Fruit fly (Drosophila melanogaster) ovary, adult (tissue): Measurements from ENCODE around the gene CG6847.
"Not testable (repeated sequence)": the region's sequence is repeated elsewhere in the genome, so short reads cannot be mapped to it uniquely, and the experiment has no call there.

Experiments
- CG17801 ChIP-seq: fragments of 200-800 bp; optimal IDR thresholded peaks from 2 replicates; lab custom pipeline; 2019; ENCODE audit warnings: missing biosample characterization, mild to moderate bottlenecking, missing genetic modification characterization, moderate library complexity; ENCODE audit not compliant: partially characterized antibody

Gene CG6847

DNA sequence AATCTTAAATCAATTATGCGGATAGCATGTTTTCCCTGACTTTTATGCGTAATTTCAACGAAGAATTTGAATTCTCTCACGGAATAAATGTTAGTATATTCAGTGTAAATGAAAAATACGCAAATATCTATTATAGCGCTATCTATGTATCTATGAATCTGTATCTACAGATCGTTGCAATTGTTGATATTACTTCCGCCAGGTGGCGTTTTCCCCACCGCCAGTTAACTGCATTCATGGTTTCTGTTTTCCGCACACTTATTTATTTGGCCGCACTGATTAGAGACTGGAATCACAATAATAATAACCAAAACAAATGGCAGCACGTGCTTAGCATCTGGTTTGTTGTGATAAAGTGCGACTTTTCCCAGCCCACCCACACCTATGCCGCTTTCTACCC is 28.5 kb upstream of the CG6847 start:
- TF ChIP-seq CG17801 = no peak

DNA sequence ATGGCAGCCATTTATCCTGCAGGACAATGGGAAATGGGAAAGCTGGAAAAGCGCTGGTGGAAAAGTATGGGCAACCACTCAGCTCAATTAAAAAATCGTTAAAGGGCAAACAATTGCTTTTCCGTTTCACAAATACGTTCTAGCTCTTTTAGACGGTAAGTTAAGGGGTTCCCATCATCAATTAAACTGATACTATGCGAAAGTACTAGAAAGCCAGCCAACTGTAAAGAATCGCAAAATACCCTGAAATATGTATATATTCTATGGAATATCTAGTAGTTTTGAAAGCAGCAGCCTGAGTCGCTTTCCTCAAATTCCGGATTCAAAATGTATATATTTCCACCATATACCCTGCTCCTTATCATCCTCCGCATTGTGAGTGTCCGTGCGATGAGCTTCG is 27.8 kb upstream of the CG6847 start, which contains the start of gene CG12985:
Gene CG12985 (plus strand): TSS at position 301 of the 400 bp plus-strand sequence.
- TF ChIP-seq CG17801 = no peak

DNA sequence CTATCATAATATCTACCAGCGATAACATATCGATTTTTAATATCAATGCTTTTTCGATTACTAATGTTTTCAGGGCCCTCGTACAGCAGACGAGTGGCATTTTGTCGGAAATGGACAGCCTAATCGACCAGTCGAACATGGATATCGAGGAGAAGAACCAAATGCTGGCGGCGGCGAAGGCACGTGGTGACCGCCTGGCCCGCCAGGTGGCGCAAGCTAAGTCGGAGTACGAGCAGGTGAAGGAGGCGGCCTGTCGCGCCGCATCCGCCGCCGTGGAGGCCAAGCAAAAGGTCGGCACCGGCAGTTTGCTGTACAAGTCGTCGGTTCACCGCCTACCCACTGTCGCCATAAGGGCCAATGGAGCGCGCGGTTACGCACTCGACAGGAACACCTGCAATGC is 26.7 kb upstream of the CG6847 start:
- TF ChIP-seq CG17801 = no peak

DNA sequence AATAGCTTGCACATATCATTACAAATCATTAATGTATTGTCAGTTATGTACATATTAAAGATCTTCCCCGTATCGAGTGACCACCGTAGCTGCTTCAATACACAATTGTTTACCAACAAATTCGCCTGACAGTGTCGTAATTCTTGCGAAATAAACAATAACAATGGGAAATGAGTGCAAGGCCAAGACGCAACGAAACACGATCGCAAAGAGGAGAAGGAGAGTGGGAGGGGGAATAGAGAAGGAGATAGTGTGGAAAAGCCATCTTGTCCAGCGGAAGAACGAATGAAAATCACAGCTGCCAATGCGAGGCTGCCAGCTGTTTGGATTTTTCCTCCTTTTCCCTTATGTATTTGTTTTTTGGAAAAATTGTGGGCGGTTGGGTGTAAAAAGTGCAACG is 26.0 kb upstream of the CG6847 start:
- no peak for TF ChIP-seq CG17801

DNA sequence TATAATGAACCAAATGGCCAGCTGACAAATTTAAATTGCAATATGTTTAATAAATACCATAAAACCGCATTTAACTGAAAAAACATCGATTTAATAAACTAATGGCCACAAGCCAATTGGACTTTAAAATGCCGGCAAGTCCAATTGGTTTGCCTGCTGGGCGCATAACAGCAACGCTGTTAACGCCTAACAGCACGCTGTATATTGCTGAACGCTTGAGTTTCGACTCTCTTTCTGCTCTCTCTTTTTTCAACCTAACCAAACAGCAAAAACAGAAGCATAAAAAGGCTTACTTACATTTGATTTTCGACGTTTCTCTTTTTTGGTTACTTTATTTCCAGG is 25.2 kb upstream of the CG6847 start:
- no peak for TF ChIP-seq CG17801

DNA sequence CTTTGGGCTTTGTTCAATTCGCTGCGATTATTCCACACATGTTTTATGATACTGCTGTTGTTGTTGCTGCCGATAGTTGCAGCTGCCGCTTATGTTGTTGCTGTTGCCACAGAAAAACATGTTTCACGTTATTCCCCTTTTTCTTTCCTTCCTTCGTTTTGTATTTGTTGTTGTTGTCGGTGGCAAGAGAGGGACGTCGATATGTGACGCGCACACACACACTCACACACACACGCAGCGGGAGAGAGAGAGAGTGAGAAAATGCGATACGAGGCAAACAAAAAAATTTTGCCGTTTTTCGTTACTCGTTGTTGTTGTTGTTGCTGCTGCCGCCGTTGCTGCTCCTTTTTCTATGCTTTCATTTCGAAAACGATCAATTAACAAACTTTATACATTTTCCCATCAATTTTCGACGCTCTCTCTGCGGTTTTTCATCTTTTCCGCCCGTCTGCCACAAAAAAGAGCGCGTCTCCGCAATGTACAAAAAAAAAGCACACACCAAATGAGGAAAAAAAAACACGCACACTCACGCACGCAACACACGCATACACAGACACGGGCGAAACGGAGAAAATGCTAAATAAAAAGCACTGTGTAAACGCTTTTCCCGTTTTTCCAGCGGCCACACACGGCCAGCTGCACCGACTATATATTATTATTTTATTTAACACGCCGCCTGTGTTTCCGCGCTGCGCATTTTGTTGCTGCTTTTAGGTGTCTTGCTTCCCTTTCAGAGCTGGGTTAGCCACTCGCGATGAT is 24.6 kb upstream of the CG6847 start:
- peak; percentile 29 for TF ChIP-seq CG17801

DNA sequence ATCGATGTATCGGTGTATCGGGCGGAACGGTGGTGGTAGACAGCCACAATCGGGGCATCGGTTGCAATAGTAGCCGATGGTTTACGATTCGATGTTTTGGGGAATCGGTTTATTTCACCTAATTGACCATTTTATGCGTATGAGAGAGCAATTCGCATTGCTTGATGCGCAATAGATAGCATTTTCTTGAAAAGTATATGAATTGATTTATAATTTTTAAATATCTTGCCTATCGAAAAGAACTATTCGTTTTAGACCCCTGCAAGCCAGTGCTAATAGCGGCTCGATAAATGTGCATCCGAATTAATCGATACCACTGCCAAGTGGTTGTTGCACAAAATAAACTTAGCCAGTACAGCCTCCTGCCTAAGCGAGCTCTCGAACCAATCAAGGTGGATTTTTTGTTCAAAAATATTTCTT is 24.0 kb upstream of the CG6847 start, which contains the start of gene mnb:
Gene mnb (minus strand): TSS at position 15 of the 420 bp plus-strand sequence.
- TF ChIP-seq CG17801 = no peak

DNA sequence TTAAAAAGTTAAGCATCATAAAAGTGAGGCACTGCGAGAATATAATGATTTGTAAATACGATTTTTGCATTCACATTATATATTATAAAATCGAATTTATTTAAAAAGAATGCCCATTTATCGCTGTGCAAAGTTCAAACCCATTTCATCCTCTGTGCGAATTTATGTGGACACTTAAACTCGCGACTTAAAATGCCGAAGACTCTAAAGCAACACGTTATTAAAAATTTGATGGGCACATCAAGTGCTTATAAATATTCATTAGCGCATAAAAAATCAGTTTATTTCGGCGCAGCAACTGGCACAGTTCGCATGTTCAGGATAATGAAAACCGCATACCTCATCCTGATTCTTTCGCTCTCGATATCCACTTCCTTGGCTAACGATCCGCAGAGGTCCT is 23.4 kb upstream of the CG6847 start, which contains the start of gene CG6788:
Gene CG6788 (plus strand): TSS at position 301 of the 400 bp plus-strand sequence.
- TF ChIP-seq CG17801 = no peak

DNA sequence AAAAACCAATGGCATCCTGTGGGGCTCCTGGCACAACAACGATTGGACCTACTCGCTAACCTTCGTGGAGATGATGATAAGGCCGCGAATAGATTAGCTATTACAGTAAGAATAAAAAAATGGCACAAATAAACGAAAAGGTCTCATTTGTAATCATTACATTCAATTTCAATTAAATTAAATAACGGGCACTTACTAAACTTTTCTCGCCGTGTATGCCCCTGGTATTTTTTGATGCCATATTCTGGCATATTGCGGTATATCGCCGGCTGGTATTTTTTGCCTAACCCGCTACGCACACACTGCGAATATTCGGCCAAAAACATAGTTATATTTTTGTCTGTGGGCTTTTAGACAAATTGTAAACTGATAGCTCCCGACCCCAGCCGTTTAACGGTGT is 22.0 kb upstream of the CG6847 start, which contains the start of gene Gss1:
Gene Gss1 (plus strand): TSS at position 301 of the 400 bp plus-strand sequence.
- not testable (repeated sequence) for TF ChIP-seq CG17801

DNA sequence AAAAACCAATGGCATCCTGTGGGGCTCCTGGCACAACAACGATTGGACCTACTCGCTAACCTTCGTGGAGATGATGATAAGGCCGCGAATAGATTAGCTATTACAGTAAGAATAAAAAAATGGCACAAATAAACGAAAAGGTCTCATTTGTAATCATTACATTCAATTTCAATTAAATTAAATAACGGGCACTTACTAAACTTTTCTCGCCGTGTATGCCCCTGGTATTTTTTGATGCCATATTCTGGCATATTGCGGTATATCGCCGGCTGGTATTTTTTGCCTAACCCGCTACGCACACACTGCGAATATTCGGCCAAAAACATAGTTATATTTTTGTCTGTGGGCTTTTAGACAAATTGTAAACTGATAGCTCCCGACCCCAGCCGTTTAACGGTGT is 11.9 kb upstream of the CG6847 start, which contains the start of gene Gss2:
Gene Gss2 (plus strand): TSS at position 301 of the 400 bp plus-strand sequence.
- not testable (repeated sequence) for TF ChIP-seq CG17801

DNA sequence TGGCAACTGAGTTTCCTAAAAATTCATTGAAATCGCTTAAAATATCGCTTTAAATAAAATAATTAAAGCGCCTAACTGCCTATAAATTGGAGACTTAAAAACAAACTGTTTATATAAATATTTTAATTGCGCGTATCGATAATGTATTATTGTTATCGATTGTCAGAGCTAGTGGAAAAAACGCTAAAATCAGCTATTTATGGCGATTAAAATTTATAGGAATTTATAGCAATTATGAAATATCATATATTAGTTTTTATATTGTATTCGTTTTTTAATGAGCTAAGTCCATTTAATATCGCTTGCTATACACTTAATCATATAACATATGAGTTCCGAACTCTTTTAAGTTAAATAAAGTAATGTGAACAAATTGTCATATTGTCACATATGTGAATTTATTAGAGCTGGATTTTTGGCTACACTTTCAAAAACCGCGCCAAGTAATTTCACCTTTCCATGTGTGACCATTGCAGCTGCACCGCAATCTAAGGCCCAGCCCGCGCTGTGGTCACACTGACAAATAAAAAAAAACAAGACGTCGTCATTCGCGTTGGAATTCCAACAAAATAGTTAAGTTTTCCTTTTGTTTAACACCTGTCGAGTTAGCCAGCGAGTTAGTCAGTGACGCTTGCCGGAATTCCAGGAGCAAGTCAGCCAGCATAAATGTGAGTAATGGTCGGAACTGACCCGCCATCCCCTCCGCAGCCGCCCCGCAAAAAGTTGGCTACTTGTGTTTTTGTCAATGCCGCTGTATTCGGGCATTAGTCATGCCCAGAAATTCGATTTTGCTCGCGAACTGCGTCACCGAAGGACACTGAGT is 3.9 kb upstream of the CG6847 start, which contains the start of the genes CG7772 and Vps4:
Gene CG7772 (minus strand): TSS at position 78 of the 823 bp plus-strand sequence.
Gene Vps4 (plus strand): TSS at position 509 of the 823 bp plus-strand sequence.
- TF ChIP-seq CG17801 = peak; percentile 19

DNA sequence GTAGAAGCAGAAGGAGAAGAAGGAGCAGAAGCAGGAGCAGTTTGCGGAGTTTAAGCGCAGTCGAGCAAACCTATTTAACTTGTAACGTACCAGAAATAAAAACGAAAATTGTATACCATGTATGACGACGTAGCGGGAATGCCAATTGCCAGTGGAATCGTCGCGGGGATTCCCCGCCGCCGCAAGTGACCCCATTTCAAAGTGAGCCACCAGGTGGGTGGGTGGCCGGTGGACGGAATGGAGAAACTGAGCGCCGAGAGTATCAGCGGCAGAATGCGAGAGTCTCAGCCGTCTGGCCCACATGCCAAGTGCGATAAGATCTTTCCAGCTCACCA is 689 bp upstream of the CG6847 start:
- TF ChIP-seq CG17801 = no peak

DNA sequence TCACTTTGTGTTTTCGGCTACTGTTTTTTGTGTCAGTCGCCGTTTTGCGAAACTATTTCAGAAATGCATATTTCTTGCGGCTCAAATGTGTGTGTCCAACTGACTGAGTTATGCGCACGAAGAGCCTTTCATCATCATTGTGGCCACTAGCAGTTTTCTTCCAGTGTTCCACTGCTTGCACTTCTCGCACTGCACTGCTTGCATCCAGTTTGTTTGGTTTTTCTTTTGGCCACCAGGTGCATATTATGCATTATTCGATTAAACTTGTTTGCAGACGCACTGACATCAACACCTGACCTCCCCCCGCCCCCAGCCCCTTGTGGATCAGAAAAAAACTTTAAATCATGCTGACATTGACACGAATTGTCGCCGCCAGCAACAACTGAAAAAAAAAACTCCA is 1.3 kb downstream of the CG6847 start:
- TF ChIP-seq CG17801 = no peak

DNA sequence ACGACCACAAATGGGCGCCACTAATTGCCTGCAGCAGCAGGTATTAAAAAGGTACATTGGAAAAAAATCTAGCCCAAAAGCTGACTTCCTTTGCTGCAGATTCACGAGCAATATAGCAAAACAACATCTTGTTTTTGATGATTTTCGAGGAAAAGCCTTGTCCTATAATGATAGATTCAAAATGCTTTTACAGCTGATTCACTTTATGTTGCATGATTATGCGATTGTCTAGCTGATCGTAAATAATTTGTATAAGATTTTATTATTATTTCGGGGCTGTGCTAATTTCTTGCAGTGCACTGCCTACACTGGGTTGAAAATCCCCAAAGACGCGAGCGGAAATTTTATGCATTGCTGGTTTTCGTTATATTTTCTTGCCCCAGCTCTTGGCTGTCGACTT is 3.2 kb downstream of the CG6847 start:
- TF ChIP-seq CG17801 = no peak

DNA sequence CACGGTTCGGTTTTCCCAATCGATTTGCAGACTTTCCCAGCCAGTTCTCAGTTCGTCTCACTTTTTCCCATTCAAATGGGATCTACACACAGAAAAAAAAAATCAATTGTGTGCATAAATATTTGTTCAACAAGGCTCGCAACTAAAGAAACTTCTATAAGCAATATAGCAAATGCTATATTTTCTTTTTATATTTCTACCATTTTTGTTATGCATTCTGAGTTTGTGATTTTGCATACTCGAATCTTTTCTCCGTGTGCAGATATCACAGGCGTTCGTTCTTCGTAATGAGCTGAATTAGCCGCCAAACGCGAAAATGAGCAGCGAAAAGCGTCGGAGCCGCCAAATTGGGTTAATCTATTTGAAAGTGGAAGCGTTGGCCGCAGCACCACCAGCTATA is 4.7 kb downstream of the CG6847 start:
- TF ChIP-seq CG17801 = no peak

DNA sequence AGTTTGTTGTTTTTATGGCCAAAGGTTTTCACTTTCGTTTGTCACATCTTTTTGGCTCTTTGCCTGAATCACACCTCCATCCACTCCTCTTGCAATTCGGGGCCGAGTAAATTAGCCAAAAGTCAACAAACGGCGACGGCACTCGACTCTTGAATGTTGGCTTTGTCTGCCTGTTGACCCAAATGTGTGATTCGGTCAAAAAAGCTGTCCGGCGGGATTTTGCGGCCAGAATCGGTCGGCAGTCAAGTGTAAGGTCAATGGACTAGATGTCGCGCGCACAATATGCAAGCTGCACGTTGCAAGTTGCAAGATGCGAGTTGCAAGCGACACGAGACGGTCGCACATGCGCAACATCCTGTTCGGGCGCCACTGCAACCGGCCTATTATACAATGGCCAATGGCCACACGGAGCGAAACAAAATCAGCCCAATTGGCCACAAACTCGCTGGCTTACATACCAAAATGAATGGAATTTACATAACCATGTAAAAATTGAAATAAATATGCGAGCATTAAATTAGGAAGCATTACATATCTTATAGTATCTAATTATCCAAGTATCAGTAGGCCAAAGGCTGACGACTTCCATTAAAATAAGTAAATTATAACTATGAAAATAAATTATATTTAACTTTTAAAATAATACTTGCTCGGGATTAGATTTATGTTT is 6.4 kb downstream of the CG6847 start:
- no peak for TF ChIP-seq CG17801

DNA sequence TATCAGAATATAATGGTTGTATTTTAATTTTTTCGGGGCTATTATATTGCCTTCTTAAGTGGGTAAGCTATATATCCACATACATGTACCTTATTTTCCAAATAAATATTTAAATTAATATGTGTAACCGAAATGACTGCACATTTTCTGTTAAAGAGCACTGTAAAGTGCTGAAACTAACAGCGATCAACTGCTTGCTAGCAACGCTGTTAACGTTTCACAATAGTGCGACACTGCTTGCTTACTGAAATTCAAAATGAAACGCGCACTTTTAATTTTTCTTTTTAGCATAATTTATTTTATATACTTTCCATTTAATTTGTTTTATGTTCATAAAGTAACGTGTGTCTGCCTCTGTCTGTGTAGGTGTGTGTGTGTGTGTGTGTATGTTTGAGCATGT is 12.8 kb downstream of the CG6847 start:
- TF ChIP-seq CG17801 = no peak
